Fruit fly (Drosophila melanogaster) whole organism, embryonic: ENCODE data around the gene CG10298.

Experiments
- Antp ChIP-seq: fragments of 200-800 bp; sonication (Bioruptor generic); optimal IDR thresholded peaks from 3 replicates; lab custom pipeline; 2016; ENCODE audit warnings: missing biosample characterization, missing genetic modification characterization
- B-H1 ChIP-seq: fragments of 200-800 bp; sonication (Bioruptor generic); IDR thresholded peaks from 3 replicates; pipeline ENCODE4 v1.3.6; 2022; ENCODE audit warnings: missing biosample characterization, missing genetic modification characterization
- CG10543 ChIP-seq: fragments of 200-800 bp; sonication (Bioruptor generic); optimal IDR thresholded peaks from 3 replicates; lab custom pipeline; 2017; ENCODE audit warnings: missing biosample characterization, mild to moderate bottlenecking, missing genetic modification characterization, moderate library complexity
- CG11398 ChIP-seq: fragments of 200-800 bp; sonication (Bioruptor generic); optimal IDR thresholded peaks from 2 replicates; lab custom pipeline; 2016; ENCODE audit warnings: missing biosample characterization, missing genetic modification characterization
- CG11504 ChIP-seq: fragments of 200-800 bp; sonication (Bioruptor generic); optimal IDR thresholded peaks from 3 replicates; lab custom pipeline; 2019; ENCODE audit warnings: missing biosample characterization, mild to moderate bottlenecking, missing genetic modification characterization, moderate library complexity
- CG12659 ChIP-seq: fragments of 200-800 bp; sonication (Bioruptor generic); optimal IDR thresholded peaks from 3 replicates; lab custom pipeline; 2017; ENCODE audit warnings: mild to moderate bottlenecking, missing biosample characterization, missing genetic modification reagents, missing genetic modification characterization
- CG14965 ChIP-seq: fragments of 200-800 bp; sonication (Bioruptor generic); optimal IDR thresholded peaks from 2 replicates; lab custom pipeline; 2016; ENCODE audit warnings: missing biosample characterization, missing genetic modification characterization, borderline replicate concordance
- CG1602 ChIP-seq: fragments of 200-800 bp; sonication (Bioruptor generic); optimal IDR thresholded peaks from 3 replicates; lab custom pipeline; 2016; ENCODE audit warnings: missing biosample characterization, missing genetic modification characterization
- CG16863 ChIP-seq: fragments of 200-800 bp; sonication (Bioruptor generic); optimal IDR thresholded peaks from 3 replicates; lab custom pipeline; 2016; ENCODE audit warnings: missing biosample characterization, missing genetic modification characterization
- CG17568 ChIP-seq: fragments of 200-800 bp; sonication (Bioruptor generic); optimal IDR thresholded peaks from 2 replicates; lab custom pipeline; 2018; ENCODE audit warnings: missing biosample characterization, mild to moderate bottlenecking, missing genetic modification characterization, moderate library complexity
- CG1832 ChIP-seq: fragments of 200-800 bp; sonication (Bioruptor generic); optimal IDR thresholded peaks from 2 replicates; lab custom pipeline; 2017; ENCODE audit warnings: missing biosample characterization, mild to moderate bottlenecking, missing genetic modification characterization, inconsistent platforms
- CG2116 ChIP-seq: fragments of 200-800 bp; sonication (Bioruptor generic); optimal IDR thresholded peaks from 3 replicates; lab custom pipeline; 2018; ENCODE audit warnings: missing biosample characterization, mild to moderate bottlenecking, missing genetic modification characterization
- CG2712 ChIP-seq: fragments of 200-800 bp; optimal IDR thresholded peaks from 3 replicates; lab custom pipeline; 2019; ENCODE audit warnings: missing biosample characterization, mild to moderate bottlenecking, missing genetic modification characterization, moderate library complexity
- CG31224 ChIP-seq: fragments of 200-800 bp; sonication (Bioruptor generic); IDR thresholded peaks from 2 replicates; pipeline ENCODE4 v1.3.6; 2022; ENCODE audit warnings: missing biosample characterization, missing genetic modification characterization
- CG31388 ChIP-seq: fragments of 200-800 bp; sonication (Bioruptor generic); optimal IDR thresholded peaks from 2 replicates; lab custom pipeline; 2016; ENCODE audit warnings: missing biosample characterization, missing genetic modification characterization
- CG32767 ChIP-seq: fragments of 200-800 bp; sonication (Bioruptor generic); IDR thresholded peaks from 2 replicates; pipeline ENCODE4 v1.3.6; 2022; ENCODE audit warnings: missing biosample characterization, missing genetic modification characterization
- CG3995 ChIP-seq: fragments of 200-800 bp; sonication (Bioruptor generic); optimal IDR thresholded peaks from 3 replicates; lab custom pipeline; 2016; ENCODE audit warnings: missing biosample characterization, missing genetic modification characterization
- CG4404 ChIP-seq: fragments of 200-800 bp; sonication (Bioruptor generic); IDR thresholded peaks from 2 replicates; pipeline ENCODE4 v1.3.6; 2022; ENCODE audit warnings: missing biosample characterization, missing genetic modification characterization
- CG5180 ChIP-seq: fragments of 200-800 bp; sonication (Bioruptor generic); optimal IDR thresholded peaks from 3 replicates; lab custom pipeline; 2017; ENCODE audit warnings: missing biosample characterization, missing genetic modification characterization, mild to moderate bottlenecking, moderate library complexity, missing genetic modification reagents
- CG7839 ChIP-seq: fragments of 200-800 bp; sonication (Bioruptor generic); optimal IDR thresholded peaks from 3 replicates; lab custom pipeline; 2018; ENCODE audit warnings: missing biosample characterization, mild to moderate bottlenecking, missing genetic modification characterization, moderate library complexity
- CG9797 ChIP-seq: fragments of 200-800 bp; sonication (Bioruptor generic); optimal IDR thresholded peaks from 3 replicates; lab custom pipeline; 2018; ENCODE audit warnings: missing biosample characterization, mild to moderate bottlenecking, missing genetic modification characterization
- CrebB ChIP-seq: fragments of 200-800 bp; sonication (Bioruptor generic); optimal IDR thresholded peaks from 3 replicates; lab custom pipeline; 2018; ENCODE audit warnings: missing biosample characterization, mild to moderate bottlenecking, missing genetic modification characterization
- Ets65A ChIP-seq: fragments of 200-800 bp; sonication (Bioruptor generic); peaks from one replicate; lab custom pipeline; 2016; ENCODE audit warnings: missing biosample characterization, missing genetic modification characterization
- Hsf ChIP-seq: fragments of 200-800 bp; sonication (Bioruptor generic); optimal IDR thresholded peaks from 3 replicates; lab custom pipeline; 2016; ENCODE audit warnings: missing biosample characterization, missing genetic modification characterization
- MTF-1 ChIP-seq: fragments of 200-800 bp; sonication (Bioruptor generic); optimal IDR thresholded peaks from 2 replicates; lab custom pipeline; 2018; ENCODE audit warnings: missing biosample characterization, mild to moderate bottlenecking, missing genetic modification characterization, borderline replicate concordance
- Oli ChIP-seq: fragments of 200-800 bp; sonication (Bioruptor generic); optimal IDR thresholded peaks from 2 replicates; lab custom pipeline; 2018; ENCODE audit warnings: missing biosample characterization, mild to moderate bottlenecking, missing genetic modification characterization, moderate library complexity
- Tbp ChIP-seq: fragments of >200 bp; optimal IDR thresholded peaks from 2 replicates; lab custom pipeline; 2018; ENCODE audit warnings: missing biosample characterization, missing genetic modification characterization
- abd-A ChIP-seq: fragments of 200-800 bp; sonication (Bioruptor generic); optimal IDR thresholded peaks from 3 replicates; lab custom pipeline; 2019; ENCODE audit warnings: missing biosample characterization, mild to moderate bottlenecking, missing genetic modification characterization, moderate library complexity
- amos ChIP-seq: fragments of 200-800 bp; sonication (Bioruptor generic); IDR thresholded peaks from 2 replicates; pipeline ENCODE4 v1.3.6; 2022; ENCODE audit warnings: missing biosample characterization, missing genetic modification characterization; ENCODE audit not compliant: partially characterized antibody
- chm ChIP-seq: fragments of 200-800 bp; sonication (Bioruptor generic); IDR thresholded peaks from 2 replicates; pipeline ENCODE4 v1.3.6; 2022; ENCODE audit warnings: missing biosample characterization, missing genetic modification characterization
- corto ChIP-seq: fragments of 200-800 bp; sonication (Bioruptor generic); optimal IDR thresholded peaks from 2 replicates; lab custom pipeline; 2016; ENCODE audit warnings: missing biosample characterization, mild to moderate bottlenecking, missing genetic modification characterization, moderate library complexity
- crol ChIP-seq: fragments of 200-800 bp; sonication (Bioruptor generic); IDR thresholded peaks from 2 replicates; pipeline ENCODE4 v1.3.6; 2022; ENCODE audit warnings: missing biosample characterization, missing genetic modification characterization
- cwo ChIP-seq: fragments of 200-800 bp; sonication (Bioruptor generic); optimal IDR thresholded peaks from 3 replicates; lab custom pipeline; 2017; ENCODE audit warnings: missing biosample characterization, missing genetic modification characterization, mild to moderate bottlenecking, moderate library complexity, missing genetic modification reagents
- fd3F ChIP-seq: fragments of 200-800 bp; sonication (Bioruptor generic); optimal IDR thresholded peaks from 2 replicates; lab custom pipeline; 2018; ENCODE audit warnings: missing biosample characterization, mild to moderate bottlenecking, missing genetic modification characterization, moderate library complexity
- grn ChIP-seq: fragments of 200-800 bp; sonication (Bioruptor generic); optimal IDR thresholded peaks from 3 replicates; lab custom pipeline; 2017; ENCODE audit warnings: missing biosample characterization, missing genetic modification characterization
- gsb-n ChIP-seq: fragments of 200-800 bp; sonication (Bioruptor generic); optimal IDR thresholded peaks from 3 replicates; lab custom pipeline; 2018; ENCODE audit warnings: missing biosample characterization, mild to moderate bottlenecking, missing genetic modification characterization
- gt ChIP-seq: fragments of 200-800 bp; sonication (Bioruptor generic); IDR thresholded peaks from 2 replicates; pipeline ENCODE4 v1.3.6; 2022; ENCODE audit warnings: missing biosample characterization, missing genetic modification characterization
- hbn ChIP-seq: fragments of 200-800 bp; sonication (Bioruptor generic); IDR thresholded peaks from 2 replicates; pipeline ENCODE4 v1.3.6; 2022; ENCODE audit warnings: missing biosample characterization, missing genetic modification characterization; ENCODE audit not compliant: partially characterized antibody
- her ChIP-seq: fragments of 200-800 bp; sonication (Bioruptor generic); optimal IDR thresholded peaks from 2 replicates; lab custom pipeline; 2016; ENCODE audit warnings: missing biosample characterization, missing genetic modification characterization
- inv ChIP-seq: fragments of 200-800 bp; sonication (Bioruptor generic); IDR thresholded peaks from 2 replicates; pipeline ENCODE4 v1.3.6; 2022; ENCODE audit warnings: missing biosample characterization, missing genetic modification characterization; ENCODE audit not compliant: partially characterized antibody
- nerfin-1 ChIP-seq: fragments of 200-800 bp; sonication (Bioruptor generic); optimal IDR thresholded peaks from 3 replicates; lab custom pipeline; 2019; ENCODE audit warnings: missing biosample characterization, mild to moderate bottlenecking, missing genetic modification characterization, moderate library complexity
- pfk ChIP-seq: fragments of 200-800 bp; sonication (Bioruptor generic); optimal IDR thresholded peaks from 2 replicates; lab custom pipeline; 2018; ENCODE audit warnings: missing biosample characterization, mild to moderate bottlenecking, missing genetic modification characterization, moderate library complexity
- slou ChIP-seq: fragments of 200-800 bp; sonication (Bioruptor generic); optimal IDR thresholded peaks from 3 replicates; lab custom pipeline; 2016; ENCODE audit warnings: missing biosample characterization, missing genetic modification characterization
- sr ChIP-seq: fragments of 200-800 bp; sonication (Bioruptor generic); IDR thresholded peaks from 3 replicates; pipeline ENCODE4 v1.3.6; 2022; ENCODE audit warnings: missing biosample characterization, missing genetic modification characterization
- tll ChIP-seq, 2 experiments: fragments of 200-800 bp in 1 of 2; fragments of >200 bp in 1 of 2; sonication (Bioruptor generic) in 1 of 2; optimal IDR thresholded peaks; 2 replicates each; lab custom pipeline; 2017 to 2019; ENCODE audit warnings: missing biosample characterization in 2 of 2, missing genetic modification characterization in 2 of 2, mild to moderate bottlenecking in 1 of 2, moderate library complexity in 1 of 2
- tna ChIP-seq: fragments of 200-800 bp; sonication (Bioruptor generic); IDR thresholded peaks from 2 replicates; pipeline ENCODE4 v1.3.6; 2022; ENCODE audit warnings: missing biosample characterization, missing genetic modification characterization; ENCODE audit not compliant: partially characterized antibody
- zen ChIP-seq: fragments of 200-800 bp; sonication (Bioruptor generic); optimal IDR thresholded peaks from 3 replicates; lab custom pipeline; 2018; ENCODE audit warnings: missing biosample characterization, mild to moderate bottlenecking, missing genetic modification characterization, moderate library complexity

CG10298 gene

dm6 chr3R:6352436-6352835 lies 9.6 kb downstream of the CG10298 start:
- TF ChIP-seq CG31224 (GFP tag; lab: Robert Waterston, UW) (peak; percentile 51; the same call in 1 of the 2 replicates), Oli (no peak), sr (peak; percentile 71; the same call in 2 of the 3 replicates), CG11398 (GFP tag; lab: Kevin White, UChicago) (no peak), Ets65A (peak; percentile 46), crol (GFP tag; lab: Robert Waterston, UW) (peak; percentile 55; the same call in 1 of the 2 replicates), CG17568 (no peak)
- TF ChIP-seq, all 482 proteins: peak for 4

- peak; percentile 28 for TF ChIP-seq gsb-n (tag; lab: Kevin White, UChicago)
- TF ChIP-seq inv = no peak
- no peak for TF ChIP-seq CG10543
- peak; percentile 7 for TF ChIP-seq CG17568
- TF ChIP-seq CG16863 (GFP tag; lab: Kevin White, UChicago) = no peak
- no peak for TF ChIP-seq CG14965
- no peak for TF ChIP-seq hbn (GFP tag; lab: Robert Waterston, UW)
- TF ChIP-seq CG1602 (GFP tag; lab: Kevin White, UChicago) = peak; percentile 15
- TF ChIP-seq MTF-1 (GFP tag; lab: Kevin White, UChicago) = no peak
- TF ChIP-seq cwo (GFP tag; lab: Kevin White, UChicago) = no peak
- no peak for TF ChIP-seq CG9797
- peak; percentile 60 for TF ChIP-seq CG7839 (tag; lab: Kevin White, UChicago)
- TF ChIP-seq CG2712 (tag; lab: Kevin White, UChicago) = peak; percentile 48
- no peak for TF ChIP-seq CG32767 (GFP tag; lab: Robert Waterston, UW)
- TF ChIP-seq grn (GFP tag; lab: Kevin White, UChicago) = no peak
- no peak for TF ChIP-seq abd-A (tag; lab: Kevin White, UChicago)
- TF ChIP-seq Tbp = no peak
- TF ChIP-seq CG1832 (GFP tag; lab: Kevin White, UChicago) = no peak
- no peak; the same call in 1 of the 2 replicates for TF ChIP-seq tna (GFP tag; lab: Robert Waterston, UW)
- no peak for TF ChIP-seq her (GFP tag; lab: Kevin White, UChicago)
- TF ChIP-seq CrebB (tag; lab: Kevin White, UChicago) = no peak
- TF ChIP-seq zen = no peak
- TF ChIP-seq Hsf (GFP tag; lab: Kevin White, UChicago) = peak; percentile 4
- no peak for TF ChIP-seq CG12659 (GFP tag; lab: Kevin White, UChicago)
- no peak for TF ChIP-seq CG2116 (GFP tag; lab: Kevin White, UChicago)
- no peak for TF ChIP-seq CG3995 (GFP tag; lab: Kevin White, UChicago)
- no peak for TF ChIP-seq pfk (GFP tag; lab: Kevin White, UChicago)
- peak; percentile 35 for TF ChIP-seq nerfin-1 (tag; lab: Kevin White, UChicago)
- no peak for TF ChIP-seq tll (GFP tag; optimal IDR thresholded peaks at IDR 0.05; lab: Kevin White, UChicago)
- no peak for TF ChIP-seq Antp
- no peak for TF ChIP-seq amos (GFP tag; lab: Robert Waterston, UW)
- no peak for TF ChIP-seq CG4404 (GFP tag; lab: Robert Waterston, UW)
- no peak for TF ChIP-seq slou (GFP tag; lab: Kevin White, UChicago)
- no peak for TF ChIP-seq fd3F
- TF ChIP-seq corto (GFP tag; lab: Kevin White, UChicago) = no peak
- TF ChIP-seq gt = no peak
- TF ChIP-seq CG5180 (GFP tag; lab: Kevin White, UChicago) = no peak
- no peak; the same call in 2 of the 3 replicates for TF ChIP-seq B-H1 (GFP tag; lab: Robert Waterston, UW)
- peak; percentile 72 for TF ChIP-seq CG11504 (tag; lab: Kevin White, UChicago)
- no peak for TF ChIP-seq CG31388 (GFP tag; lab: Kevin White, UChicago)
- no peak for TF ChIP-seq chm (GFP tag; lab: Robert Waterston, UW)
Observed at dm6 chr3R:6352893-6353623, 10.3 kb downstream of the CG10298 start.
